Fruit fly (Drosophila melanogaster) whole organism: Measurements from ENCODE around the gene CG7728.

Experiments used
- CG8478 ChIP-seq: fragments of >200 bp; optimal IDR thresholded peaks from 2 replicates; lab custom pipeline; 2018; ENCODE audit warnings: inconsistent platforms
- Dll ChIP-seq: fragments of >200 bp; optimal IDR thresholded peaks from 2 replicates; lab custom pipeline; 2017
- EcR ChIP-seq, 2 experiments: fragments of >200 bp; optimal IDR thresholded peaks; 2 replicates each; lab custom pipeline; 2017; ENCODE audit warnings: missing biosample characterization in 2 of 2, missing genetic modification characterization in 2 of 2, missing genetic modification reagents in 2 of 2
- pan ChIP-seq: fragments of >200 bp; optimal IDR thresholded peaks from 2 replicates; lab custom pipeline; 2017
- psq ChIP-seq: fragments of >200 bp; optimal IDR thresholded peaks from 2 replicates; lab custom pipeline; 2017
- usp ChIP-seq: fragments of >200 bp; optimal IDR thresholded peaks from 2 replicates; lab custom pipeline; 2017; ENCODE audit warnings: missing biosample characterization, missing genetic modification characterization, mixed read lengths

CG7728 gene

dm6 chr3L:17015663-17016575 lies at the start of gene CG7728, which contains the start of gene CG6664:
CG7728 (plus strand) TSS chr3L:17016536.
CG6664 (minus strand) TSS chr3L:17016180.
- TF ChIP-seq pan (lab: Kevin White, UChicago) (no peak), psq (no peak), Dll (lab: Kevin White, UChicago) (no peak), CG8478 (lab: Kevin White, UChicago) (no peak), EcR (GFP tag; optimal IDR thresholded peaks at IDR 0.05; lab: Kevin White, UChicago) (no peak), usp (GFP tag; lab: Kevin White, UChicago) (no peak)

- TF ChIP-seq CG8478 (lab: Kevin White, UChicago) (no peak), EcR (GFP tag; optimal IDR thresholded peaks at IDR 0.05; lab: Kevin White, UChicago) (no peak), pan (lab: Kevin White, UChicago) (no peak), psq (no peak), Dll (lab: Kevin White, UChicago) (no peak), usp (GFP tag; lab: Kevin White, UChicago) (no peak)
Observed at dm6 chr3L:16969652-16970109, 46.7 kb upstream of the CG7728 start, which contains the start of gene Exn. Exn (plus strand) TSS chr3L:16970013.

- TF ChIP-seq psq: no peak
- TF ChIP-seq Dll (lab: Kevin White, UChicago): no peak
- no peak for TF ChIP-seq CG8478 (lab: Kevin White, UChicago)
- TF ChIP-seq pan (lab: Kevin White, UChicago): no peak
- no peak for TF ChIP-seq usp (GFP tag; lab: Kevin White, UChicago)
- no peak for TF ChIP-seq EcR (GFP tag; optimal IDR thresholded peaks at IDR 0.05; lab: Kevin White, UChicago)
Observed at dm6 chr3L:16971611-16972359, 44.6 kb upstream of the CG7728 start.

dm6 chr3L:16974645-16975151 lies 41.6 kb upstream of the CG7728 start:
- TF ChIP-seq pan (lab: Kevin White, UChicago) (no peak), Dll (lab: Kevin White, UChicago) (no peak), CG8478 (lab: Kevin White, UChicago) (no peak), usp (GFP tag; lab: Kevin White, UChicago) (no peak), psq (no peak), EcR (GFP tag; optimal IDR thresholded peaks at IDR 0.05; lab: Kevin White, UChicago) (no peak)

DNA sequence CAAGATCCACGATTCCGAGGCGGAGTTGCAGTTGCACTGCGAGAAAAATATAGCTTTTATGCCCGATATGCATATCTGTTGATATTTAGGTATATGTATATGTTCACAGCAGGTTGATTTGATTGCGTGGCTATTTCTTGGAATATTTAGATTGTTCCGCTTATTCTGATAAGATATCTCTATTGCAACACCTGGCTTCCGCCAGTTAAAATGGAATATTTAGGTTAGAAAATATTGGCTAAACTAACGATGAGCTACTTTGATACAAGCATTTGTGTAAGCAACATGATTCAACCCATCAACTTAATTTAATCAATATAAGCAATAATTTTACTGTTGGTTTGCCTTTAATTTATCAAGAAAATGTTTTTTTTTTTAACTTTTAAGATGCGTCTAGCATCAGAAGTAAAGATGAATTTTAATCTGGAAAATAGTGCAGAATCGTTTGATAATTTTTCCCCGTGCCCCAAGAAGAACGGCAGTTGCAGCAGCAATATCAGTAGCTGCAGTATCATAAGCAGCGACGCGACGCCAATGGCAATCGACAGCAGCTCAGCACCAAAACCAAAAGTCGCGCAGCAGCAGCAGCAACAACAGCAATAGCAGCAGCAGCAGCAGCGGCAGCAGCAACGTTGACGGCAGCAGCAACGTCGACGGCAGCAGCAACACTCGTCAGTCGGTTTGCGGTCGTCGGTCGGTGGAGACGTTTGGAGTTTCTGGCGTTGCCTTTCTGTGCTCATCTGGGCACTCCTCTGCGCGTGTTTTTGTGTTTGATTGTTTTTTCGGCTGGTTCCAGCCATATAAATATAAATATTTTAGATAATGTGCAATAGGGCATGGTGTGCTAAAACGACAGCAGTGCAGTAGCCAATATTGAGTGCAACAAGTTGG lies 40.5 kb upstream of the CG7728 start:
- TF ChIP-seq usp (GFP tag; lab: Kevin White, UChicago) (no peak), psq (no peak), pan (lab: Kevin White, UChicago) (no peak), Dll (lab: Kevin White, UChicago) (no peak), EcR (GFP tag; optimal IDR thresholded peaks at IDR 0.05; lab: Kevin White, UChicago) (no peak), CG8478 (lab: Kevin White, UChicago) (no peak)

DNA sequence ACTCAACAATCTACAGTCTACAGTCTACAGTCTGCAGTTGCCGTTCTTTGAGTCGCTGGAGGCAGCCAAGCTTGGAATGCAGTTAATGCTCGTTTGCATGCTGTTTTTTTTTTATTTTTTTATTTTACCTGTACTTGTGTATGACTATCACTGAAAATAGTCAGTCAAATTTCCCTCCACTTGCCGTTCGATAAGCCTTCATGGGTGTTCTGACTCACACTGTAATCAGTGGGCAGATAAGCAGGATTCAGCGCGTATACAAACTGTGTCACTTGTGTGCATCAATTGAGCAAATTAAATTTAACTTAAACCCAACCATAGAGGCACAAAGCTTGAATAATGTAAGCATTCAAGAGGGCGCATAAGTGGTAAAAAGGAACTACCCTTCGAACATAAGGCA lies 39.0 kb upstream of the CG7728 start:
- TF ChIP-seq usp (GFP tag; lab: Kevin White, UChicago) (no peak), pan (lab: Kevin White, UChicago) (no peak), EcR (GFP tag; optimal IDR thresholded peaks at IDR 0.05; lab: Kevin White, UChicago) (no peak), Dll (lab: Kevin White, UChicago) (no peak), CG8478 (lab: Kevin White, UChicago) (no peak), psq (no peak)

DNA sequence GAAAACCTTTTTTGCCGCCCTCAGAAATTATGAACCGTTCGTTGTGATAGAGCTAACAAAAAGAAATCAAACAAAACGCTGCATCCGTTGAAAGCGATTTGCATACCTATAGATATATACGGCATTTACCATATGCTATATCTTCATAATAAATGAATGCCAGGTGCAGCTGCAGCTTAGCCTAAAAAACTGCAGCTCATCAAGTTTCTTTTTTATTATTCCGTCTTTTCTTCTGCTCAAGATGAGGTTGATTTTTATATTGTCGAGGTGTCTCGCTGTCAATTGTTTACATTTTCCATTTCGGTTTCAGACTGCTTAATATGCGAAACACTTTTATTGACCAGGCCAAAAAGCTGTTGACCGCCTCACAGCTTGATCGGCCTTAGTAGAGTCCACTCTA lies 37.9 kb upstream of the CG7728 start:
- no peak for TF ChIP-seq pan (lab: Kevin White, UChicago)
- no peak for TF ChIP-seq EcR (GFP tag; optimal IDR thresholded peaks at IDR 0.05; lab: Kevin White, UChicago)
- no peak for TF ChIP-seq CG8478 (lab: Kevin White, UChicago)
- TF ChIP-seq Dll (lab: Kevin White, UChicago): no peak
- no peak for TF ChIP-seq psq

dm6 chr3L:16981114-16981648 lies 35.2 kb upstream of the CG7728 start:
- TF ChIP-seq pan (lab: Kevin White, UChicago): no peak

dm6 chr3L:16984042-16984441 lies 32.3 kb upstream of the CG7728 start:
- no peak for TF ChIP-seq pan (lab: Kevin White, UChicago)
- no peak for TF ChIP-seq psq
- no peak for TF ChIP-seq EcR (GFP tag; optimal IDR thresholded peaks at IDR 0.05; lab: Kevin White, UChicago)
- TF ChIP-seq Dll (lab: Kevin White, UChicago): no peak
- TF ChIP-seq CG8478 (lab: Kevin White, UChicago): no peak
- no peak for TF ChIP-seq usp (GFP tag; lab: Kevin White, UChicago)

dm6 chr3L:16984813-16985387 lies 31.4 kb upstream of the CG7728 start:
- no peak for TF ChIP-seq CG8478 (lab: Kevin White, UChicago)
- TF ChIP-seq psq: no peak
- TF ChIP-seq EcR (GFP tag; optimal IDR thresholded peaks at IDR 0.05; lab: Kevin White, UChicago): no peak
- TF ChIP-seq pan (lab: Kevin White, UChicago): no peak
- TF ChIP-seq usp (GFP tag; lab: Kevin White, UChicago): no peak
- TF ChIP-seq Dll (lab: Kevin White, UChicago): no peak
